Fruit fly (Drosophila melanogaster): ENCODE measurements around the gene CG45263.

The CG45263 gene

dm6 chr3R:8469716-8470393 lies 7.6 kb downstream of the CG45263 start (continued):
- TF ChIP-seq Optix (GFP tag; IDR thresholded peaks at IDR 0.05) (no peak), sim (GFP tag; IDR thresholded peaks at IDR 0.05) (no peak), CG15073 (GFP tag; optimal IDR thresholded peaks at IDR 0.05) (no peak), jing (GFP tag; optimal IDR thresholded peaks at IDR 0.05) (no peak), nerfin-1 (tag; optimal IDR thresholded peaks at IDR 0.05) (no peak), Rx (GFP tag; IDR thresholded peaks at IDR 0.05) (no peak), CG16813 (GFP tag; IDR thresholded peaks at IDR 0.05; ENCODE audit: partially characterized antibody) (no peak), CG12071 (GFP tag; optimal IDR thresholded peaks at IDR 0.05) (no peak), CG17568 (GFP tag; optimal IDR thresholded peaks at IDR 0.05) (no peak), CG13296 (GFP tag; optimal IDR thresholded peaks at IDR 0.05) (no peak), H15 (GFP tag; IDR thresholded peaks at IDR 0.05) (no peak), repo (GFP tag; optimal IDR thresholded peaks at IDR 0.05) (no peak), MBD-R2 (GFP tag; IDR thresholded peaks at IDR 0.05) (no peak), fd96Cb (tag; optimal IDR thresholded peaks at IDR 0.05) (peak; percentile 44), run (tag; optimal IDR thresholded peaks at IDR 0.05) (no peak), gsb (GFP tag; IDR thresholded peaks at IDR 0.05) (no peak), Bdp1 (GFP tag; optimal IDR thresholded peaks at IDR 0.05) (no peak), stwl (tag; optimal IDR thresholded peaks at IDR 0.05) (no peak), CG34422 (GFP tag; IDR thresholded peaks at IDR 0.05) (no peak), PHDP (tag; optimal IDR thresholded peaks at IDR 0.05) (peak; percentile 25), zfh1 (GFP tag; IDR thresholded peaks at IDR 0.05) (no peak), grn (GFP tag; optimal IDR thresholded peaks at IDR 0.05) (no peak), en (GFP tag; optimal IDR thresholded peaks at IDR 0.05) (no peak), CG12219 (GFP tag; optimal IDR thresholded peaks at IDR 0.05) (peak; percentile 2), pho (GFP tag; optimal IDR thresholded peaks at IDR 0.05) (no peak), ssp (GFP tag; IDR thresholded peaks at IDR 0.05) (no peak), CG1603 (tag; optimal IDR thresholded peaks at IDR 0.05) (no peak), pnt (GFP tag; optimal IDR thresholded peaks at IDR 0.05) (peak; percentile 15), CG6689 (GFP tag; IDR thresholded peaks at IDR 0.05) (peak; percentile 53), CG5245 (GFP tag; optimal IDR thresholded peaks at IDR 0.05) (no peak), lov (optimal IDR thresholded peaks at IDR 0.05) (no peak), lov (GFP tag; IDR thresholded peaks at IDR 0.05) (no peak), Mad (GFP tag; optimal IDR thresholded peaks at IDR 0.05) (no peak), Ets97D (GFP tag; optimal IDR thresholded peaks at IDR 0.05) (no peak), Hand (GFP tag; optimal IDR thresholded peaks at IDR 0.05) (no peak), E2f2 (GFP tag; IDR thresholded peaks at IDR 0.05) (no peak), dmrt99B (tag; optimal IDR thresholded peaks at IDR 0.05) (peak; percentile 67), ara (GFP tag; IDR thresholded peaks at IDR 0.05) (no peak), tll (GFP tag; optimal IDR thresholded peaks at IDR 0.05) (no peak), CG2889 (GFP tag; IDR thresholded peaks at IDR 0.05) (no peak), Ravus (GFP tag; IDR thresholded peaks at IDR 0.05) (no peak), CG3838 (GFP tag; optimal IDR thresholded peaks at IDR 0.05) (no peak), cas (GFP tag; IDR thresholded peaks at IDR 0.05) (no peak), CG7839 (tag; optimal IDR thresholded peaks at IDR 0.05) (peak; percentile 57), zf30C (GFP tag; optimal IDR thresholded peaks at IDR 0.05) (peak; percentile 36), CTCF (GFP tag; optimal IDR thresholded peaks at IDR 0.05) (no peak), Atf6 (GFP tag; IDR thresholded peaks at IDR 0.05) (no peak), CkIIα-i1 (GFP tag; IDR thresholded peaks at IDR 0.05) (no peak), Hmx (GFP tag; optimal IDR thresholded peaks at IDR 0.05) (no peak), CG14441 (GFP tag; IDR thresholded peaks at IDR 0.05) (no peak), fu2 (GFP tag; optimal IDR thresholded peaks at IDR 0.05) (no peak), al (GFP tag; IDR thresholded peaks at IDR 0.05) (no peak), vvl (GFP tag; IDR thresholded peaks at IDR 0.05) (0 out of 2 replicates have a peak, but pooled peaks have one; percentile 20)

Measured in whole organism, embryonic.